Worm (Caenorhabditis elegans): ENCODE data around the gene twk-6.

Gene twk-6

ce11 chrIII:4703932-4704454 is 38.7 kb upstream of the twk-6 start, which contains the start of the genes clp-2 and mrpl-16:
Gene clp-2, minus strand, starts transcription at chrIII:4704025.
Gene mrpl-16, plus strand, starts transcription at chrIII:4704404.
- no peak for TF ChIP-seq ceh-40 (GFP tag; IDR thresholded peaks at IDR 0.05)
- TF ChIP-seq attf-3 (GFP tag; conservative IDR thresholded peaks at IDR 0.05): no peak
- no peak for TF ChIP-seq bed-1 (GFP tag; IDR thresholded peaks at IDR 0.05)
- TF ChIP-seq lsl-1 (GFP tag; optimal IDR thresholded peaks at IDR 0.05): peak; percentile 24
- TF ChIP-seq attf-6 (GFP tag; IDR thresholded peaks at IDR 0.05): no peak
- TF ChIP-seq ztf-26 (tag; optimal IDR thresholded peaks at IDR 0.05): no peak
- peak; percentile 14; the same call in 1 of the 2 replicates for TF ChIP-seq F33H1.4 (GFP tag; IDR thresholded peaks at IDR 0.05)
- no peak for TF ChIP-seq Y95B8A.8 (GFP tag; IDR thresholded peaks at IDR 0.05)
- TF ChIP-seq mcd-1 (GFP tag; IDR thresholded peaks at IDR 0.05): peak; percentile 51; the same call in 1 of the 2 replicates
- TF ChIP-seq F10E7.11 (tag; optimal IDR thresholded peaks at IDR 0.05): no peak
- TF ChIP-seq hmg-1.2 (GFP tag; IDR thresholded peaks at IDR 0.05): peak; percentile 96
- TF ChIP-seq madf-3 (GFP tag; IDR thresholded peaks at IDR 0.05): no peak
- no peak for TF ChIP-seq zim-3 (tag; optimal IDR thresholded peaks at IDR 0.05)
- no peak for TF ChIP-seq pha-4 (tag; optimal IDR thresholded peaks at IDR 0.05)
- no peak for TF ChIP-seq dpff-1 (tag; optimal IDR thresholded peaks at IDR 0.05)
- TF ChIP-seq ztf-22 (GFP tag; optimal IDR thresholded peaks at IDR 0.05): no peak
- no peak for TF ChIP-seq chd-7 (tag; optimal IDR thresholded peaks at IDR 0.05)
- TF ChIP-seq nfya-1 (tag; optimal IDR thresholded peaks at IDR 0.05; ENCODE audit: borderline replicate concordance, insufficient read depth): no peak
- TF ChIP-seq atf-7 (tag; optimal IDR thresholded peaks at IDR 0.05): no peak
- no peak for TF ChIP-seq K11D2.4 (GFP tag; IDR thresholded peaks at IDR 0.05)

DNA sequence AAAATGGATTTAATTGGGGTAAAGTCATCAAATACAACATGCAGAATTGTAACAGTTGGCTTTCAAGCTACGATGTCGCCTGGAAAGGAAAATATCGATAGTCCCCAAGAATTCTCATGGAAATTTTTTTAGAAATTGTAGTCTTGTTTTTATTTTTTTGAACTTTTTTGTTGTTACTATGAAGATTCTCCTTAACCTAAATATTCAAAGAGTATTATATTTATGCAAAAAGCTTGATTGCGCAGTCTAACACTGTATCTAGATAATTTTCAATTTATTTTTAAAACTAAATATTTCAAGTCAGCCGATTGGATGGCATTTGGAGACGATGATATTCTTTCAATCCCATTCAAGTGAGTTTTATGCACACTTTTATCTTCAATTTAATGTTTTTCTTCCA is 37.5 kb upstream of the twk-6 start, which contains the start of gene pgap-2:
pgap-2 (plus strand) TSS at position 301 of the 400 bp plus-strand sequence.
- TF ChIP-seq lin-35 (GFP tag; optimal IDR thresholded peaks at IDR 0.05): no peak
- TF ChIP-seq ztf-6 (GFP tag; IDR thresholded peaks at IDR 0.05): no peak
- TF ChIP-seq rec-8 (tag; optimal IDR thresholded peaks at IDR 0.05): no peak
- TF ChIP-seq cebp-1 (GFP tag; IDR thresholded peaks at IDR 0.05): no peak
- no peak for TF ChIP-seq cebp-1 (tag; optimal IDR thresholded peaks at IDR 0.05)
- TF ChIP-seq hlh-12 (tag; optimal IDR thresholded peaks at IDR 0.05): no peak
- TF ChIP-seq T07F8.4 (tag; optimal IDR thresholded peaks at IDR 0.05): no peak
- no peak for TF ChIP-seq D2030.7 (GFP tag; IDR thresholded peaks at IDR 0.05)
- TF ChIP-seq ztf-18 (tag; optimal IDR thresholded peaks at IDR 0.05): no peak
- TF ChIP-seq ZK185.1 (tag; optimal IDR thresholded peaks at IDR 0.05; ENCODE audit: poor library complexity, severe bottlenecking): no peak
- no peak for TF ChIP-seq bed-1 (GFP tag; IDR thresholded peaks at IDR 0.05)
- TF ChIP-seq ztf-28 (GFP tag; IDR thresholded peaks at IDR 0.05): no peak
- TF ChIP-seq lin-54 (GFP tag; optimal IDR thresholded peaks at IDR 0.05): no peak
- TF ChIP-seq C17E4.6 (GFP tag; IDR thresholded peaks at IDR 0.05): no peak

DNA sequence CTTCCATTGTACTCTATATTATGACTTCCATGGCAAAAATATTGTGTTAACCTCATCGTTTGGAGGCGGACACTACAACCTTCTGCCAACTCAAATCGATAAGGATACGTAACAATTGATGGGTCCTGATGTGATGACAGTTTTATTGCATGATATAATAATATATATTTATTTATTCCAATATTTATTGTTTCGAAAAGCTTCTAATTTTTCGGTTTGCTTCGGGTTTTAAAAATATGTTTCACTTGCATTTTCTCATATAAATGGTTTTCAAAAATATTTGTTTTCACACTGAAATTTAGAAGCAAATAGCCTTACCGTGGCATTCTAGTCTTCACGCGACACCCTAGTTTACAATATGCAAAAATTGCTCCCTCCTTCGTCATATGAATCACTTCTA is 36.0 kb upstream of the twk-6 start, which contains the start of gene T04A8.13:
T04A8.13 (plus strand) TSS at position 301 of the 400 bp plus-strand sequence.
- TF ChIP-seq lag-1 (GFP tag; IDR thresholded peaks at IDR 0.05) (no peak), egrh-3 (GFP tag; IDR thresholded peaks at IDR 0.05) (no peak), aptf-3 (GFP tag; IDR thresholded peaks at IDR 0.05) (no peak), ekl-4 (GFP tag; IDR thresholded peaks at IDR 0.05) (no peak), chd-7 (tag; optimal IDR thresholded peaks at IDR 0.05) (no peak), T26A5.8 (tag; optimal IDR thresholded peaks at IDR 0.05) (no peak), rec-8 (tag; optimal IDR thresholded peaks at IDR 0.05) (no peak), rpc-1 (optimal IDR thresholded peaks at IDR 0.05) (no peak), rpc-1 (tag; optimal IDR thresholded peaks at IDR 0.05) (no peak), nfyb-1 (GFP tag; IDR thresholded peaks at IDR 0.05) (no peak), ceh-58 (GFP tag; IDR thresholded peaks at IDR 0.05) (no peak), C06A6.2 (GFP tag; conservative IDR thresholded peaks at IDR 0.05) (no peak)

All from whole organism, young adult.